Worm (Caenorhabditis elegans) whole organism, L4 larva: ENCODE data around the gene ugtp-1.

Source experiments
- ama-1 ChIP-seq: fragments of 150-350 bp; optimal IDR thresholded peaks from 2 replicates; lab custom pipeline; 2014; ENCODE audit warnings: inconsistent platforms, mixed read lengths
- daf-8 ChIP-seq: fragments of 200-800 bp; sonication (Bioruptor generic); IDR thresholded peaks from 2 replicates; pipeline ENCODE4 v1.3.6; 2022; ENCODE audit warnings: missing genetic modification characterization, missing compliant biosample characterization
- egl-27 ChIP-seq: sonication (generic microtip); optimal IDR thresholded peaks from 3 replicates; lab custom pipeline; 2017; ENCODE audit warnings: missing biosample characterization, missing genetic modification reagents, missing genetic modification characterization
- lsy-2 ChIP-seq, 2 experiments: fragments of 150-350 bp in 1 of 2; sonication (generic microtip) in 1 of 2; optimal IDR thresholded peaks; 2 replicates each; lab custom pipeline; 2014 to 2017; ENCODE audit warnings: missing biosample characterization in 2 of 2, missing genetic modification characterization in 2 of 2
- pha-4 ChIP-seq, 2 experiments: fragments of 150-350 bp in 1 of 2; fragments of 200-800 bp in 1 of 2; sonication (Bioruptor generic) in 1 of 2; IDR thresholded peaks in 1 of 2; optimal IDR thresholded peaks in 1 of 2; 2 replicates each; pipeline versions ENCODE4 v1.3.6 to Lab custom; 2014 to 2022; ENCODE audit warnings: missing genetic modification characterization in 2 of 2, missing genetic modification reagents in 2 of 2, missing biosample characterization in 1 of 2, missing compliant biosample characterization in 1 of 2
- snpc-4 ChIP-seq: fragments of 150-350 bp; optimal IDR thresholded peaks from 2 replicates; lab custom pipeline; 2014; ENCODE audit warnings: missing biosample characterization, missing genetic modification characterization
- unc-62 ChIP-seq, 3 experiments: fragments of 150-350 bp in 1 of 3; sonication (generic microtip); optimal IDR thresholded peaks in 2 of 3; peaks in 1 of 3; 1 replicate in 1 of 3; 2 replicates in 2 of 3; lab custom pipeline; 2014 to 2017; ENCODE audit warnings: missing biosample characterization in 3 of 3, missing genetic modification characterization in 3 of 3, missing genetic modification reagents in 3 of 3, missing genotype in 1 of 3

DNA sequence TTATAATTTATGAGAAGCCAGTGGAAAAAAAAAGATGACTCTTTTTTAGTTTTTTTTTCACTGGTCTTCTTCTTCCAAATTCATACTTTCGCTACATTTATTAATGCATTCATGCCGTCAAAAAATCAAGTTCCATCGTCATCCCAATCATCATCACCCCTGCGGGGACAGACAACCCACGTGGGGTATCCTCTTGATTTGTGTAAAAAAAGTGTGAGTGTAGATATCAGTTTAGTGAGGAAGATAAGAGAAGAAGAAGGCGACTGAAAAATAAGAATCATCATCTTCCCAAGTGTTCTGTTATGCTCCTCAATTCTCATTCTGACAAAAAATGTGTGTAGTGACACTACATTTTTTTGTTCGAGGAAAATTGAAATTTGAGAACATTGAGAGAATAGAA, 18.5 kb downstream of the ugtp-1 start:
- TF ChIP-seq daf-8 (GFP tag; lab: Robert Waterston, UW): no peak
- no peak for TF ChIP-seq egl-27 (tag; lab: Kevin White, UChicago)
- peak in 1 of 2 experiments; percentile 23 for TF ChIP-seq lsy-2 (tag; optimal IDR thresholded peaks at IDR 0.05; lab: Kevin White, UChicago)
- no peak for TF ChIP-seq pha-4 (GFP tag; IDR thresholded peaks at IDR 0.05; lab: Robert Waterston, UW)
- TF ChIP-seq pha-4 (tag; optimal IDR thresholded peaks at IDR 0.05; lab: Kevin White, UChicago): no peak
- TF ChIP-seq ama-1 (lab: Kevin White, UChicago): no peak
- peak in 1 of 2 experiments; percentile 94 for TF ChIP-seq unc-62 (GFP tag; optimal IDR thresholded peaks at IDR 0.05 in 1 of 2; lab: Kevin White, UChicago)
- no peak for TF ChIP-seq unc-62 (tag; optimal IDR thresholded peaks at IDR 0.05; lab: Kevin White, UChicago)
- no peak for TF ChIP-seq snpc-4 (tag; lab: Kevin White, UChicago)
